Fruit fly (Drosophila melanogaster) whole organism, wandering third instar larva: Measurements from ENCODE around the gene Reg-2.

Experiments used
- CG9705 ChIP-seq: fragments of 200-800 bp; sonication (Bioruptor generic); optimal IDR thresholded peaks from 2 replicates; lab custom pipeline; 2018; ENCODE audit warnings: missing biosample characterization, mild to moderate bottlenecking, missing genetic modification characterization
- Hnf4 ChIP-seq: fragments of 200-800 bp; sonication (Bioruptor generic); optimal IDR thresholded peaks from 2 replicates; lab custom pipeline; 2016; ENCODE audit warnings: missing biosample characterization, mild to moderate bottlenecking, missing genetic modification characterization
- lola ChIP-seq: fragments of >200 bp; optimal IDR thresholded peaks from 2 replicates; lab custom pipeline; 2017; ENCODE audit warnings: missing biosample characterization, missing genetic modification characterization
- usp ChIP-seq: fragments of >200 bp; optimal IDR thresholded peaks from 2 replicates; lab custom pipeline; 2017; ENCODE audit warnings: missing biosample characterization, missing genetic modification characterization

DNA sequence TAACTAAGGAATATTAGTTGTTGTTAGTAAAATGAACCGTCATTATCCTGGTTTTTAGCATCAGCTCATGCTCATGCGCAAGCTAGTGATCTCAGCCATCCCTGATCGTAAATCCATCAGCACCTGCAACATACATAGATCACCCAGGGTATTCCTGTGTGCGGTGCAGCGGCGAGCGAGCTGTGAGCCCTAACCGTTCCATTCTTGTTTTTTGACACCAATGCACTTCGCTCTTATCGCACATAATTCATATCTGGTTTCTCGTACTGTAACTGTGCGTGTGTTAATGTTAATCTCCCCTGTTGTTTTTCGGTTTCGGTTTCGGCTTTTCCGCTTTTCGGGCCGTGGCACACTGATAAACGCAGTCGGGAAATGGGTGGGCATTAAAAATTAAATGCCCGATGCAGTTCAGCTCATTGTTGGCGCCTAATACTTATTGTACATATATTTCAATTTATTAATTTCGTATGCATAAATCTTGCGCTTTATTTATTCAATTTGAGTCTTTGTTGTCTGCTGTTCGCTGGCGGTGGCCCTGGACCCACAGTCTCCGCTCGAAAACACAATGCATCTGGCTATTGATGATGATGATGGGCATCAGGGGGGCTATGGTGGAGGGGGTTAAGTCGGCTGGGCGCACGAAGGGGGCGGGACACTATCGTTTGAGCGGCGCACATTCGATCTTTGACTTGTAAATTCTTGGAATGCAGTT, 18.0 kb upstream of the Reg-2 start:
- no peak for TF ChIP-seq CG9705
- no peak for TF ChIP-seq lola
- no peak for TF ChIP-seq Hnf4
- TF ChIP-seq usp (GFP tag; lab: Kevin White, UChicago), result no peak
